Fruit fly (Drosophila melanogaster) whole organism, embryonic: Measurements from ENCODE around the gene Der-2.

Experiments
- ATbp ChIP-seq: fragments of 200-800 bp; sonication (Bioruptor generic); optimal IDR thresholded peaks from 2 replicates; lab custom pipeline; 2017; ENCODE audit warnings: missing biosample characterization, mild to moderate bottlenecking, missing genetic modification characterization, missing genetic modification reagents
- Asciz ChIP-seq: fragments of 200-800 bp; sonication (Bioruptor generic); optimal IDR thresholded peaks from 2 replicates; lab custom pipeline; 2017; ENCODE audit warnings: missing biosample characterization, mild to moderate bottlenecking, missing genetic modification characterization, missing genetic modification reagents
- CG10543 ChIP-seq: fragments of 200-800 bp; sonication (Bioruptor generic); optimal IDR thresholded peaks from 3 replicates; lab custom pipeline; 2017; ENCODE audit warnings: missing biosample characterization, mild to moderate bottlenecking, missing genetic modification characterization, moderate library complexity
- CG11456 ChIP-seq: fragments of 200-800 bp; sonication (Bioruptor generic); IDR thresholded peaks from 3 replicates; pipeline ENCODE4 v1.3.6; 2022; ENCODE audit warnings: missing biosample characterization, missing genetic modification characterization
- CG11696 ChIP-seq: fragments of 200-800 bp; sonication (Bioruptor generic); IDR thresholded peaks from 2 replicates; pipeline ENCODE4 v1.3.6; 2022; ENCODE audit warnings: missing biosample characterization, missing genetic modification characterization
- CG12659 ChIP-seq: fragments of 200-800 bp; sonication (Bioruptor generic); optimal IDR thresholded peaks from 3 replicates; lab custom pipeline; 2017; ENCODE audit warnings: mild to moderate bottlenecking, missing biosample characterization, missing genetic modification reagents, missing genetic modification characterization
- CG12769 ChIP-seq: fragments of 200-800 bp; sonication (Bioruptor generic); optimal IDR thresholded peaks from 2 replicates; lab custom pipeline; 2019; ENCODE audit warnings: missing biosample characterization, mild to moderate bottlenecking, missing genetic modification characterization, moderate library complexity
- CG15011 ChIP-seq: fragments of 200-800 bp; sonication (Bioruptor generic); optimal IDR thresholded peaks from 3 replicates; lab custom pipeline; 2018; ENCODE audit warnings: missing biosample characterization, mild to moderate bottlenecking, missing genetic modification characterization
- CG15514 ChIP-seq: fragments of 200-800 bp; sonication (Bioruptor generic); optimal IDR thresholded peaks from 3 replicates; lab custom pipeline; 2017; ENCODE audit warnings: missing biosample characterization, missing genetic modification characterization, mild to moderate bottlenecking, moderate library complexity, missing genetic modification reagents
- CG16863 ChIP-seq: fragments of 200-800 bp; sonication (Bioruptor generic); optimal IDR thresholded peaks from 3 replicates; lab custom pipeline; 2016; ENCODE audit warnings: missing biosample characterization, missing genetic modification characterization
- CG17829 ChIP-seq: fragments of 200-800 bp; optimal IDR thresholded peaks from 2 replicates; lab custom pipeline; 2019; ENCODE audit warnings: missing biosample characterization, mild to moderate bottlenecking, missing genetic modification characterization, moderate library complexity
- CG17912 ChIP-seq: fragments of 200-800 bp; sonication (Bioruptor generic); optimal IDR thresholded peaks from 2 replicates; lab custom pipeline; 2018; ENCODE audit warnings: missing biosample characterization, mild to moderate bottlenecking, missing genetic modification characterization
- CG30020 ChIP-seq: fragments of 200-800 bp; optimal IDR thresholded peaks from 2 replicates; lab custom pipeline; 2019; ENCODE audit warnings: missing biosample characterization, mild to moderate bottlenecking, missing genetic modification characterization, moderate library complexity
- CG6683 ChIP-seq: fragments of 200-800 bp; sonication (Bioruptor generic); optimal IDR thresholded peaks from 2 replicates; lab custom pipeline; 2017; ENCODE audit warnings: missing biosample characterization, mild to moderate bottlenecking, missing genetic modification characterization, missing genetic modification reagents
- CG8924 ChIP-seq: fragments of 200-800 bp; optimal IDR thresholded peaks from 3 replicates; lab custom pipeline; 2019; ENCODE audit warnings: missing biosample characterization, mild to moderate bottlenecking, missing genetic modification characterization, moderate library complexity
- CG9437 ChIP-seq: fragments of 200-800 bp; sonication (Bioruptor generic); optimal IDR thresholded peaks from 2 replicates; lab custom pipeline; 2018; ENCODE audit warnings: missing biosample characterization, mild to moderate bottlenecking, missing genetic modification characterization
- CG9727 ChIP-seq: fragments of 200-800 bp; sonication (Bioruptor generic); optimal IDR thresholded peaks from 3 replicates; lab custom pipeline; 2017; ENCODE audit warnings: missing biosample characterization, mild to moderate bottlenecking, missing genetic modification characterization
- Camta ChIP-seq: fragments of 200-800 bp; sonication (Bioruptor generic); optimal IDR thresholded peaks from 2 replicates; lab custom pipeline; 2016; ENCODE audit warnings: missing biosample characterization, missing genetic modification characterization
- HLH54F ChIP-seq: fragments of 200-800 bp; sonication (Bioruptor generic); optimal IDR thresholded peaks from 3 replicates; lab custom pipeline; 2016; ENCODE audit warnings: missing biosample characterization, missing genetic modification characterization
- Hand ChIP-seq: fragments of 200-800 bp; sonication (Bioruptor generic); optimal IDR thresholded peaks from 2 replicates; lab custom pipeline; 2017; ENCODE audit warnings: mild to moderate bottlenecking, missing biosample characterization, missing genetic modification reagents, missing genetic modification characterization
- Hmx ChIP-seq: fragments of 200-800 bp; sonication (Bioruptor generic); optimal IDR thresholded peaks from 2 replicates; lab custom pipeline; 2016; ENCODE audit warnings: missing biosample characterization, missing genetic modification characterization
- NC2β ChIP-seq: fragments of 200-800 bp; sonication (Bioruptor generic); optimal IDR thresholded peaks from 2 replicates; lab custom pipeline; 2016; ENCODE audit warnings: missing biosample characterization, missing genetic modification characterization
- Nf-YA ChIP-seq: fragments of 200-800 bp; sonication (Bioruptor generic); IDR thresholded peaks from 2 replicates; pipeline ENCODE4 v1.3.6; 2022; ENCODE audit warnings: missing biosample characterization, missing genetic modification characterization
- PHDP ChIP-seq: fragments of 200-800 bp; sonication (Bioruptor generic); optimal IDR thresholded peaks from 3 replicates; lab custom pipeline; 2018; ENCODE audit warnings: missing biosample characterization, mild to moderate bottlenecking, missing genetic modification characterization, moderate library complexity
- Rx ChIP-seq: fragments of 200-800 bp; sonication (Bioruptor generic); IDR thresholded peaks from 2 replicates; pipeline ENCODE4 v1.3.6; 2022; ENCODE audit warnings: missing biosample characterization, missing genetic modification characterization
- Stat92E ChIP-seq, 3 experiments: fragments of >200 bp in 2 of 3; fragments of 200-800 bp in 1 of 3; sonication (Bioruptor generic) in 1 of 3; optimal IDR thresholded peaks; 2 replicates each; lab custom pipeline; 2017 to 2019; ENCODE audit warnings: missing biosample characterization in 3 of 3, missing genetic modification characterization in 3 of 3, mild to moderate bottlenecking in 1 of 3, moderate library complexity in 1 of 3
- TFAM ChIP-seq: fragments of 200-800 bp; sonication (Bioruptor generic); optimal IDR thresholded peaks from 2 replicates; lab custom pipeline; 2017; ENCODE audit warnings: missing biosample characterization, missing genetic modification characterization, inconsistent platforms
- chinmo ChIP-seq: fragments of 200-800 bp; sonication (Bioruptor generic); IDR thresholded peaks from 4 replicates; pipeline ENCODE4 v1.3.6; 2022; ENCODE audit warnings: missing biosample characterization, missing genetic modification characterization; ENCODE audit not compliant: partially characterized antibody
- chn ChIP-seq: fragments of 200-800 bp; sonication (Bioruptor generic); optimal IDR thresholded peaks from 2 replicates; lab custom pipeline; 2016; ENCODE audit warnings: missing biosample characterization, missing genetic modification characterization
- crc ChIP-seq: fragments of 200-800 bp; sonication (Bioruptor generic); optimal IDR thresholded peaks from 2 replicates; lab custom pipeline; 2016; ENCODE audit warnings: missing biosample characterization, missing genetic modification characterization
- crp ChIP-seq, 2 experiments: fragments of 200-800 bp; sonication (Bioruptor generic); optimal IDR thresholded peaks; 2 replicates in 1 of 2; 3 replicates in 1 of 2; lab custom pipeline; 2017; ENCODE audit warnings: missing biosample characterization in 2 of 2, missing genetic modification characterization in 2 of 2, mild to moderate bottlenecking in 1 of 2, moderate library complexity in 1 of 2
- dimm ChIP-seq: fragments of 200-800 bp; sonication (Bioruptor generic); IDR thresholded peaks from 2 replicates; pipeline ENCODE4 v1.3.6; 2022; ENCODE audit warnings: missing biosample characterization, missing genetic modification characterization
- disco-r ChIP-seq: fragments of 200-800 bp; sonication (Bioruptor generic); optimal IDR thresholded peaks from 2 replicates; lab custom pipeline; 2016; ENCODE audit warnings: missing biosample characterization, missing genetic modification characterization
- exex ChIP-seq: fragments of 200-800 bp; sonication (Bioruptor generic); optimal IDR thresholded peaks from 4 replicates; lab custom pipeline; 2018; ENCODE audit warnings: missing biosample characterization, mild to moderate bottlenecking, missing genetic modification characterization, moderate library complexity
- gt ChIP-seq: fragments of 200-800 bp; sonication (Bioruptor generic); IDR thresholded peaks from 2 replicates; pipeline ENCODE4 v1.3.6; 2022; ENCODE audit warnings: missing biosample characterization, missing genetic modification characterization
- hb ChIP-seq: fragments of 200-800 bp; sonication (Bioruptor generic); IDR thresholded peaks from 3 replicates; pipeline ENCODE4 v1.3.6; 2022; ENCODE audit warnings: missing biosample characterization, missing genetic modification characterization; ENCODE audit not compliant: partially characterized antibody
- inv ChIP-seq: fragments of 200-800 bp; sonication (Bioruptor generic); IDR thresholded peaks from 2 replicates; pipeline ENCODE4 v1.3.6; 2022; ENCODE audit warnings: missing biosample characterization, missing genetic modification characterization; ENCODE audit not compliant: partially characterized antibody
- jing ChIP-seq: fragments of 200-800 bp; sonication (Bioruptor generic); optimal IDR thresholded peaks from 2 replicates; lab custom pipeline; 2018; ENCODE audit warnings: missing biosample characterization, mild to moderate bottlenecking, missing genetic modification characterization
- maf-S ChIP-seq: fragments of 200-800 bp; sonication (Bioruptor generic); optimal IDR thresholded peaks from 2 replicates; lab custom pipeline; 2016; ENCODE audit warnings: missing biosample characterization, missing genetic modification characterization
- prd ChIP-seq, 3 experiments: fragments of >200 bp in 2 of 3; fragments of 200-800 bp in 1 of 3; sonication (Bioruptor generic) in 1 of 3; optimal IDR thresholded peaks in 2 of 3; IDR thresholded peaks in 1 of 3; 2 replicates in 2 of 3; 3 replicates in 1 of 3; pipeline versions ENCODE4 v1.3.6 to Lab custom; 2017 to 2022; ENCODE audit warnings: missing biosample characterization in 1 of 3, missing genetic modification characterization in 1 of 3
- pros ChIP-seq: fragments of 200-800 bp; sonication (Bioruptor generic); optimal IDR thresholded peaks from 3 replicates; lab custom pipeline; 2019; ENCODE audit warnings: missing biosample characterization, mild to moderate bottlenecking, missing genetic modification characterization, moderate library complexity
- pum ChIP-seq: fragments of 200-800 bp; sonication (Bioruptor generic); optimal IDR thresholded peaks from 2 replicates; lab custom pipeline; 2016; ENCODE audit warnings: missing biosample characterization, missing genetic modification characterization
- sc ChIP-seq, 3 experiments: fragments of >200 bp in 2 of 3; fragments of 200-800 bp in 1 of 3; sonication (Bioruptor generic) in 1 of 3; optimal IDR thresholded peaks; 2 replicates in 2 of 3; 3 replicates in 1 of 3; lab custom pipeline; 2017; ENCODE audit warnings: mild to moderate bottlenecking in 1 of 3, missing biosample characterization in 1 of 3, missing genetic modification characterization in 1 of 3, missing genetic modification reagents in 1 of 3
- ssp ChIP-seq: fragments of 200-800 bp; sonication (Bioruptor generic); IDR thresholded peaks from 2 replicates; pipeline ENCODE4 v1.3.6; 2022; ENCODE audit warnings: missing biosample characterization, missing genetic modification characterization
- tll ChIP-seq, 2 experiments: fragments of 200-800 bp in 1 of 2; fragments of >200 bp in 1 of 2; sonication (Bioruptor generic) in 1 of 2; optimal IDR thresholded peaks; 2 replicates each; lab custom pipeline; 2017 to 2019; ENCODE audit warnings: missing biosample characterization in 2 of 2, missing genetic modification characterization in 2 of 2, mild to moderate bottlenecking in 1 of 2, moderate library complexity in 1 of 2
- wdn ChIP-seq: fragments of 200-800 bp; sonication (Bioruptor generic); IDR thresholded peaks from 2 replicates; pipeline ENCODE4 v1.3.6; 2022; ENCODE audit warnings: missing biosample characterization, missing genetic modification characterization
- zfh1 ChIP-seq: fragments of 200-800 bp; sonication (Bioruptor generic); IDR thresholded peaks from 3 replicates; pipeline ENCODE4 v1.3.6; 2022; ENCODE audit warnings: missing biosample characterization, missing genetic modification characterization

Der-2 gene

dm6 chr3R:16524593-16525111, 40.6 kb upstream of the Der-2 start (continued):
- TF ChIP-seq prd (optimal IDR thresholded peaks at IDR 0.05; lab: Kevin White, UChicago) (no peak), prd (GFP tag; IDR thresholded peaks at IDR 0.05; lab: Robert Waterston, UW) (peak; percentile 28; the same call in 1 of the 3 replicates), CG17912 (GFP tag; lab: Kevin White, UChicago) (peak; percentile 11), pum (GFP tag; lab: Kevin White, UChicago) (no peak), NC2β (peak; percentile 56), CG17829 (tag; lab: Kevin White, UChicago) (peak; percentile 29), zfh1 (GFP tag; lab: Robert Waterston, UW) (peak; percentile 61; the same call in 2 of the 3 replicates), CG15514 (GFP tag; lab: Kevin White, UChicago) (no peak), ATbp (GFP tag; lab: Kevin White, UChicago) (peak; percentile 64), CG11456 (GFP tag; lab: Robert Waterston, UW) (no peak), Stat92E (GFP tag; optimal IDR thresholded peaks at IDR 0.05; lab: Kevin White, UChicago) (peak in 1 of 3 experiments; percentile 27), CG11696 (GFP tag; lab: Robert Waterston, UW) (no peak), wdn (GFP tag; lab: Robert Waterston, UW) (no peak), gt (GFP tag; lab: Robert Waterston, UW) (no peak), inv (no peak), tll (GFP tag; optimal IDR thresholded peaks at IDR 0.05; lab: Kevin White, UChicago) (no peak), CG12769 (no peak), HLH54F (GFP tag; lab: Kevin White, UChicago) (no peak), CG12659 (GFP tag; lab: Kevin White, UChicago) (no peak), Rx (GFP tag; lab: Robert Waterston, UW) (no peak), Hmx (GFP tag; lab: Kevin White, UChicago) (no peak), jing (GFP tag; lab: Kevin White, UChicago) (peak; percentile 31), maf-S (GFP tag; lab: Kevin White, UChicago) (peak; percentile 22), CG6683 (GFP tag; lab: Kevin White, UChicago) (peak; percentile 18), CG30020 (no peak), CG10543 (GFP tag; lab: Kevin White, UChicago) (peak; percentile 55), exex (tag; lab: Kevin White, UChicago) (peak; percentile 32), crp (GFP tag; optimal IDR thresholded peaks at IDR 0.05; lab: Kevin White, UChicago) (no peak), CG9727 (GFP tag; lab: Kevin White, UChicago) (peak; percentile 83), CG9437 (GFP tag; lab: Kevin White, UChicago) (peak; percentile 15), disco-r (GFP tag; lab: Kevin White, UChicago) (no peak), TFAM (no peak), CG15011 (GFP tag; lab: Kevin White, UChicago) (peak; percentile 35), Hand (GFP tag; lab: Kevin White, UChicago) (no peak), PHDP (tag; lab: Kevin White, UChicago) (peak; percentile 36), pros (GFP tag; lab: Kevin White, UChicago) (no peak), dimm (GFP tag; lab: Robert Waterston, UW) (no peak), crc (GFP tag; lab: Kevin White, UChicago) (peak; percentile 30), Camta (GFP tag; lab: Kevin White, UChicago) (peak; percentile 56), Nf-YA (GFP tag; lab: Robert Waterston, UW) (peak; percentile 30; the same call in 1 of the 2 replicates), ssp (GFP tag; lab: Robert Waterston, UW) (peak; percentile 7; the same call in 1 of the 2 replicates), sc (optimal IDR thresholded peaks at IDR 0.05; lab: Kevin White, UChicago) (no peak), sc (GFP tag; optimal IDR thresholded peaks at IDR 0.05; lab: Kevin White, UChicago) (peak; percentile 75), hb (GFP tag; lab: Robert Waterston, UW) (no peak), CG16863 (GFP tag; lab: Kevin White, UChicago) (peak; percentile 52), chn (peak; percentile 52), chinmo (0 out of 4 replicates have a peak, but pooled peaks have one; percentile 55), Asciz (peak; percentile 60), CG8924 (tag; lab: Kevin White, UChicago) (peak; percentile 32)
